Worm (Caenorhabditis elegans) whole organism, L1 larva: ENCODE measurements around the gene H39E20.1.
"Not testable (repeated sequence)": the region's sequence is repeated elsewhere in the genome, so short reads cannot be mapped to it uniquely, and the experiment has no call there.

Source experiments
- C34B4.2 ChIP-seq: sonication (generic microtip); optimal IDR thresholded peaks from 2 replicates; lab custom pipeline; 2017; ENCODE audit warnings: mild to moderate bottlenecking, missing genetic modification characterization, missing compliant biosample characterization
- F16B12.6 ChIP-seq: fragments of 150-350 bp; optimal IDR thresholded peaks from 2 replicates; lab custom pipeline; 2014; ENCODE audit warnings: missing biosample characterization, missing genetic modification characterization
- Y116A8C.19 ChIP-seq: sonication (generic microtip); optimal IDR thresholded peaks from 2 replicates; lab custom pipeline; 2016; ENCODE audit warnings: missing compliant biosample characterization, missing genetic modification characterization, borderline replicate concordance
- aha-1 ChIP-seq: fragments of 150-350 bp; optimal IDR thresholded peaks from 2 replicates; lab custom pipeline; 2014; ENCODE audit warnings: missing biosample characterization, missing genetic modification characterization
- ama-1 ChIP-seq: fragments of 150-350 bp; optimal IDR thresholded peaks from 2 replicates; lab custom pipeline; 2014
- ceh-63 ChIP-seq: fragments of 200-800 bp; sonication (Bioruptor generic); optimal IDR thresholded peaks from 2 replicates; lab custom pipeline; 2018; ENCODE audit warnings: mild to moderate bottlenecking, missing genetic modification characterization, missing compliant biosample characterization
- ceh-8 ChIP-seq: fragments of 200-800 bp; sonication (Bioruptor generic); optimal IDR thresholded peaks from 2 replicates; lab custom pipeline; 2018; ENCODE audit warnings: mild to moderate bottlenecking, missing genetic modification characterization, moderate library complexity, missing compliant biosample characterization
- ces-1 ChIP-seq: fragments of 150-350 bp; optimal IDR thresholded peaks from 2 replicates; lab custom pipeline; 2014; ENCODE audit warnings: missing biosample characterization, missing genetic modification reagents, missing genetic modification characterization
- efl-1 ChIP-seq, 4 experiments: fragments of 150-350 bp; optimal IDR thresholded peaks in 3 of 4; peaks in 1 of 4; 1 replicate in 1 of 4; 2 replicates in 3 of 4; lab custom pipeline; 2014; ENCODE audit warnings: missing biosample characterization in 2 of 4, missing genetic modification characterization in 2 of 4, missing genetic modification reagents in 2 of 4
- efl-3 ChIP-seq: fragments of 200-800 bp; sonication (Bioruptor generic); optimal IDR thresholded peaks from 2 replicates; lab custom pipeline; 2018; ENCODE audit warnings: mild to moderate bottlenecking, missing genetic modification characterization, missing compliant biosample characterization
- elt-3 ChIP-seq, 6 experiments: fragments of 150-350 bp in 1 of 6; sonication (generic microtip); optimal IDR thresholded peaks; 2 replicates each; lab custom pipeline; 2017 to 2018; ENCODE audit warnings: missing biosample characterization in 6 of 6, missing genetic modification characterization in 6 of 6, inconsistent platforms in 1 of 6
- ets-5 ChIP-seq: fragments of 200-800 bp; sonication (Bioruptor generic); IDR thresholded peaks from 2 replicates; pipeline ENCODE4 v1.3.6; 2022; ENCODE audit warnings: missing genetic modification characterization, missing compliant biosample characterization
- fkh-10 ChIP-seq: sonication (generic microtip); optimal IDR thresholded peaks from 2 replicates; lab custom pipeline; 2017; ENCODE audit warnings: missing biosample characterization, missing genetic modification reagents, missing genetic modification characterization
- fkh-4 ChIP-seq: sonication (generic microtip); optimal IDR thresholded peaks from 2 replicates; lab custom pipeline; 2016; ENCODE audit warnings: missing compliant biosample characterization, missing genetic modification characterization, borderline replicate concordance
- grh-1 ChIP-seq: fragments of 200-800 bp; sonication (Bioruptor generic); IDR thresholded peaks from 2 replicates; pipeline ENCODE4 v1.3.6; 2022; ENCODE audit warnings: missing genetic modification reagents, missing genetic modification characterization, missing compliant biosample characterization
- isw-1 ChIP-seq: fragments of 200-800 bp; sonication (Bioruptor generic); IDR thresholded peaks from 2 replicates; pipeline ENCODE4 v1.3.6; 2022; ENCODE audit warnings: missing genetic modification characterization, missing compliant biosample characterization
- jun-1 ChIP-seq: fragments of 150-350 bp; optimal IDR thresholded peaks from 2 replicates; lab custom pipeline; 2014; ENCODE audit warnings: missing biosample characterization, missing genetic modification reagents, missing genetic modification characterization
- lin-14 ChIP-seq: fragments of 200-800 bp; sonication (Bioruptor generic); optimal IDR thresholded peaks from 2 replicates; lab custom pipeline; 2018; ENCODE audit warnings: mild to moderate bottlenecking, missing genetic modification characterization, moderate library complexity, missing compliant biosample characterization
- lin-35 ChIP-seq, 2 experiments: fragments of 150-350 bp; optimal IDR thresholded peaks; 2 replicates each; lab custom pipeline; 2014; ENCODE audit warnings: missing biosample characterization in 2 of 2, missing genetic modification characterization in 2 of 2, missing genetic modification reagents in 2 of 2
- mep-1 ChIP-seq: fragments of 150-350 bp; optimal IDR thresholded peaks from 2 replicates; lab custom pipeline; 2014; ENCODE audit warnings: missing biosample characterization, missing genetic modification characterization
- nhr-19 ChIP-seq: fragments of 200-800 bp; sonication (Bioruptor generic); conservative IDR thresholded peaks from 2 replicates; pipeline ENCODE4 v1.3.6; 2022; ENCODE audit warnings: missing genetic modification characterization, missing compliant biosample characterization
- nhr-20 ChIP-seq: sonication (generic microtip); optimal IDR thresholded peaks from 2 replicates; lab custom pipeline; 2016; ENCODE audit warnings: mild to moderate bottlenecking, missing genetic modification characterization, missing compliant biosample characterization
- nhr-237 ChIP-seq: fragments of 150-350 bp; optimal IDR thresholded peaks from 2 replicates; lab custom pipeline; 2014; ENCODE audit warnings: missing biosample characterization, missing genetic modification characterization
- nhr-28 ChIP-seq: fragments of 150-350 bp; optimal IDR thresholded peaks from 2 replicates; lab custom pipeline; 2014; ENCODE audit warnings: missing biosample characterization, missing genetic modification characterization
- nhr-47 ChIP-seq: sonication (generic microtip); optimal IDR thresholded peaks from 2 replicates; lab custom pipeline; 2016; ENCODE audit warnings: mild to moderate bottlenecking, missing genetic modification characterization, moderate library complexity, missing compliant biosample characterization
- nhr-71 ChIP-seq: sonication (generic microtip); optimal IDR thresholded peaks from 2 replicates; lab custom pipeline; 2016; ENCODE audit warnings: mild to moderate bottlenecking, missing genetic modification characterization, moderate library complexity, missing compliant biosample characterization
- nhr-77 ChIP-seq: fragments of 150-350 bp; optimal IDR thresholded peaks from 2 replicates; lab custom pipeline; 2014; ENCODE audit warnings: missing biosample characterization, missing genetic modification characterization
- nhr-84 ChIP-seq: sonication (generic microtip); optimal IDR thresholded peaks from 2 replicates; lab custom pipeline; 2017; ENCODE audit warnings: missing biosample characterization, missing genetic modification characterization
- nhr-85 ChIP-seq: sonication (generic microtip); peaks from one replicate; lab custom pipeline; 2016; ENCODE audit warnings: missing genetic modification characterization, inconsistent platforms, missing compliant biosample characterization
- nhr-90 ChIP-seq: sonication (generic microtip); optimal IDR thresholded peaks from 2 replicates; lab custom pipeline; 2016; ENCODE audit warnings: mild to moderate bottlenecking, missing genetic modification characterization, missing compliant biosample characterization; ENCODE audit not compliant: poor library complexity
- pag-3 ChIP-seq: sonication (generic microtip); optimal IDR thresholded peaks from 2 replicates; lab custom pipeline; 2017; ENCODE audit warnings: missing genetic modification characterization, mild to moderate bottlenecking, missing compliant biosample characterization, antibody characterized with exemption, borderline replicate concordance; ENCODE audit not compliant: insufficient read depth
- pax-3 ChIP-seq: fragments of 200-800 bp; sonication (Bioruptor generic); optimal IDR thresholded peaks from 2 replicates; lab custom pipeline; 2018; ENCODE audit warnings: mild to moderate bottlenecking, missing genetic modification characterization, moderate library complexity, missing compliant biosample characterization
- pqm-1 ChIP-seq: sonication (generic microtip); optimal IDR thresholded peaks from 3 replicates; lab custom pipeline; 2017; ENCODE audit warnings: missing biosample characterization, missing genetic modification characterization
- rnt-1 ChIP-seq: sonication (generic microtip); optimal IDR thresholded peaks from 2 replicates; lab custom pipeline; 2016; ENCODE audit warnings: mild to moderate bottlenecking, missing genetic modification characterization, moderate library complexity, missing compliant biosample characterization
- skn-1 ChIP-seq: fragments of 150-350 bp; optimal IDR thresholded peaks from 2 replicates; lab custom pipeline; 2014; ENCODE audit warnings: missing biosample characterization, missing genetic modification characterization
- snu-23 ChIP-seq: sonication (generic microtip); optimal IDR thresholded peaks from 2 replicates; lab custom pipeline; 2016; ENCODE audit warnings: missing genetic modification characterization, missing compliant biosample characterization
- sptf-1 ChIP-seq: fragments of 150-350 bp; optimal IDR thresholded peaks from 2 replicates; lab custom pipeline; 2014; ENCODE audit warnings: missing biosample characterization, missing genetic modification characterization
- sup-37 ChIP-seq: fragments of 200-800 bp; sonication (Bioruptor generic); optimal IDR thresholded peaks from 2 replicates; lab custom pipeline; 2018; ENCODE audit warnings: mild to moderate bottlenecking, missing genetic modification characterization, missing compliant biosample characterization
- swsn-7 ChIP-seq: sonication (generic microtip); optimal IDR thresholded peaks from 2 replicates; lab custom pipeline; 2016; ENCODE audit warnings: missing genetic modification characterization, missing compliant biosample characterization
- tbx-2 ChIP-seq: sonication (generic microtip); optimal IDR thresholded peaks from 2 replicates; lab custom pipeline; 2016; ENCODE audit warnings: missing genetic modification characterization, missing compliant biosample characterization
- tlp-1 ChIP-seq: fragments of 150-350 bp; optimal IDR thresholded peaks from 2 replicates; lab custom pipeline; 2014; ENCODE audit warnings: missing biosample characterization, missing genetic modification characterization
- unc-130 ChIP-seq: fragments of 150-350 bp; optimal IDR thresholded peaks from 2 replicates; lab custom pipeline; 2017; ENCODE audit warnings: missing biosample characterization, missing genetic modification characterization, inconsistent platforms
- unc-86 ChIP-seq: sonication (generic microtip); optimal IDR thresholded peaks from 2 replicates; lab custom pipeline; 2016; ENCODE audit warnings: missing genetic modification characterization, missing compliant biosample characterization
- unc-98 ChIP-seq: fragments of 200-800 bp; sonication (Bioruptor generic); IDR thresholded peaks from 2 replicates; pipeline ENCODE4 v1.3.6; 2022; ENCODE audit warnings: missing genetic modification characterization, missing compliant biosample characterization
- vab-15 ChIP-seq: sonication (generic microtip); optimal IDR thresholded peaks from 2 replicates; lab custom pipeline; 2017; ENCODE audit warnings: missing genotype, mild to moderate bottlenecking, missing genetic modification characterization, missing compliant biosample characterization
- zag-1 ChIP-seq: fragments of 150-350 bp; optimal IDR thresholded peaks from 2 replicates; lab custom pipeline; 2014; ENCODE audit warnings: missing biosample characterization, missing genetic modification characterization

H39E20.1 gene

DNA sequence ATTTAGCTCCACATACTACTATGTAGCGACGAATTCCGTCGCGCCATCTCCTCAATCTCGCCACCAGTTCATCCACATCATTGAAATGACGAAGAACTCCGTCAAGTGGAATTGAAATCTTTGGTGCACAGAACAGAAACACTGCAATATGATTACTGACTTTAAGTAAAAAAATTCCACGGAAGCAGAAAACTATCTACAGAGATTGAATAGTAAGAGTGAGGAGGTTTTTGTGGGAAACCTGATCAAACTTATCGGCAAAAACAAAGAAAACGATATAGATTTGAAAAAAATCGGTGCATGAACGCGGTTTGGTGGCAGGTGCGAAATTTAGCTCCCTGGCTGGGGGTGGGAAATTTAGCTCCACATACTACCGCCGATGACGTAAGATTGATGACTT is 6.0 kb upstream of the H39E20.1 start, which contains the start of gene ZK402.2:
TSS of gene ZK402.2 (plus strand) at position 301 of the 400 bp plus-strand sequence.
- TF ChIP-seq aha-1, vab-15, nhr-47 (tag; lab: Kevin White, UChicago): not testable (repeated sequence)

DNA sequence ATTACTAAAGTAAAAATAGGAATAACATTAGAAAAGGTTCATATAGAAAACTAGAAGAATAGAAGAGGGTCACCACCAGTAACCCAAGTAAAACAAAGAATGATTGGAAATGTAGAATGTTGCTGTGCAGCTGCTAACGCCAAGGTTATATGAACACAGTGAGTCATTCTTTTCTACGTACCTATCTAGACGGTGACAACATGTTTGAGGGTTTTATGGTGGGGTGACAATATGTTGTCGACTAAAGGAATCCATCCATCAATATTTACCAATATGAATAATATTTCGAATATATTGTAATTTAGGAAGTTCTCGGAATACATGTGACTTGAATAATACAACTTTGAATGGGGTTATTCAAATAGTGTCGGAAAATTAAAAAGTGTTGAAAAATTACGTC is 3.8 kb upstream of the H39E20.1 start, which contains the start of gene ZK402.5:
TSS of gene ZK402.5 (minus strand) at position 101 of the 400 bp plus-strand sequence.
- TF ChIP-seq lin-14 (GFP tag; lab: Kevin White, UChicago) (no peak), nhr-47 (tag; lab: Kevin White, UChicago) (no peak), nhr-71 (tag; lab: Kevin White, UChicago) (no peak), pag-3 (tag; lab: Kevin White, UChicago) (no peak), efl-1 (optimal IDR thresholded peaks at IDR 0.05; lab: Kevin White, UChicago) (no peak), efl-1 (GFP tag; optimal IDR thresholded peaks at IDR 0.05 in 1 of 2; lab: Kevin White, UChicago) (no peak), nhr-90 (no peak), nhr-85 (tag; lab: Kevin White, UChicago) (no peak), nhr-28 (no peak), ceh-8 (GFP tag; lab: Kevin White, UChicago) (no peak)
- TF ChIP-seq, all 84 proteins: peak for 0

DNA sequence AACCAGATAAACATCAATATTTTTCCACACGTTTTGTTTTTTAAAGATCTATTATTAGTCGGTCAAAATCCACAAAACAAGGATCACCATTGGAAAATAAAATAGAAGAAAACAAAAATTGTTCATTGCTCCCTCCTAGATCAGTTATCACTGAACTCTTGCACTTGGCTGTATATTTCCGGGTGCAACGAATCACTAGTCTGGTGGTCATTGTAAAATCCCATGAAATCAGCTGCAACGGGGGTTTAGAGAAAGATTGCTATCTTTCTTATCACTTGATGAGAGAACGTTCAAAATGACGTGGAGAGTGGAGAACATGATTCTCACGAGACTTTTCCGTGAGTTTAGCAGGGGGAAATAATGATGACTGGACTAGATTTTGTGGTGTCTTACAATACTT is 1.6 kb downstream of the H39E20.1 start:
- TF ChIP-seq mep-1 (tag; lab: Kevin White, UChicago) (no peak), ceh-63 (GFP tag; lab: Kevin White, UChicago) (no peak), grh-1 (GFP tag; lab: Robert Waterston, UW) (no peak), efl-1 (optimal IDR thresholded peaks at IDR 0.05; lab: Kevin White, UChicago) (no peak), efl-1 (GFP tag; optimal IDR thresholded peaks at IDR 0.05 in 1 of 2; lab: Kevin White, UChicago) (no peak), unc-98 (GFP tag; lab: Robert Waterston, UW) (no peak), sup-37 (no peak), sptf-1 (tag; lab: Kevin White, UChicago) (no peak), F16B12.6 (no peak), ces-1 (GFP tag; lab: Kevin White, UChicago) (no peak), ets-5 (GFP tag; lab: Robert Waterston, UW) (no peak), nhr-84 (tag; lab: Kevin White, UChicago) (no peak), elt-3 (tag; optimal IDR thresholded peaks at IDR 0.05; lab: Kevin White, UChicago) (peak in 1 of 6 experiments; percentile 87), rnt-1 (tag; lab: Kevin White, UChicago) (peak; percentile 39), tlp-1 (tag; lab: Kevin White, UChicago) (no peak), C34B4.2 (tag; lab: Kevin White, UChicago) (no peak), vab-15 (tag; lab: Kevin White, UChicago) (no peak), fkh-4 (tag; lab: Kevin White, UChicago) (no peak), swsn-7 (tag; lab: Kevin White, UChicago) (no peak), efl-3 (GFP tag; lab: Kevin White, UChicago) (no peak), zag-1 (tag; lab: Kevin White, UChicago) (no peak), nhr-47 (tag; lab: Kevin White, UChicago) (no peak), fkh-10 (GFP tag; lab: Kevin White, UChicago) (no peak), lin-35 (GFP tag; optimal IDR thresholded peaks at IDR 0.05; lab: Kevin White, UChicago) (peak in 1 of 2 experiments; percentile 51), Y116A8C.19 (tag; lab: Kevin White, UChicago) (no peak), nhr-20 (tag; lab: Kevin White, UChicago) (peak; percentile 49), pax-3 (tag; lab: Kevin White, UChicago) (no peak), isw-1 (no peak), ceh-8 (GFP tag; lab: Kevin White, UChicago) (no peak), nhr-237 (tag; lab: Kevin White, UChicago) (no peak), unc-86 (tag; lab: Kevin White, UChicago) (no peak), unc-130 (no peak), lin-14 (GFP tag; lab: Kevin White, UChicago) (peak; percentile 40), jun-1 (tag; lab: Kevin White, UChicago) (peak; percentile 3), nhr-77 (no peak), pag-3 (tag; lab: Kevin White, UChicago) (no peak), nhr-85 (tag; lab: Kevin White, UChicago) (peak; percentile 78), nhr-71 (tag; lab: Kevin White, UChicago) (peak; percentile 63), skn-1 (tag; lab: Kevin White, UChicago) (peak; percentile 35), ama-1 (lab: Kevin White, UChicago) (no peak), nhr-19 (GFP tag; lab: Robert Waterston, UW) (peak; percentile 71), aha-1 (tag; lab: Kevin White, UChicago) (no peak), tbx-2 (tag; lab: Kevin White, UChicago) (peak; percentile 33), snu-23 (GFP tag; lab: Kevin White, UChicago) (peak; percentile 18), pqm-1 (tag; lab: Kevin White, UChicago) (no peak)
